In genomic region chrX:10477172-10477985, ce11 we compare ENCODE assay signal across 1 worm cellular context.
TF ChIP-seq lines count a peak whose summit lies in the region.

No protein-coding gene starts in this region.

TF ChIP-seq in whole organism, L4 larva, 104 proteins besides CTCF, POLR2A, EP300 and RAD21 (continued from another document):
- TF ChIP-seq mep-1 (tag; optimal IDR thresholded peaks at IDR 0.05; lab: Kevin White, UChicago) (peak; percentile 29), zip-11 (GFP tag; IDR thresholded peaks at IDR 0.05; lab: Robert Waterston, UW) (no peak), zag-1 (tag; optimal IDR thresholded peaks at IDR 0.05; lab: Kevin White, UChicago) (no peak), attf-4 (tag; optimal IDR thresholded peaks at IDR 0.05; lab: Kevin White, UChicago) (no peak), hlh-11 (tag; optimal IDR thresholded peaks at IDR 0.05; lab: Kevin White, UChicago) (peak; percentile 79), ama-1 (optimal IDR thresholded peaks at IDR 0.05; lab: Kevin White, UChicago) (no peak), set-16 (GFP tag; IDR thresholded peaks at IDR 0.05; lab: Robert Waterston, UW) (no peak), dmd-6 (GFP tag; IDR thresholded peaks at IDR 0.05; lab: Robert Waterston, UW) (peak; percentile 57), lin-13 (GFP tag; optimal IDR thresholded peaks at IDR 0.05; lab: Kevin White, UChicago) (no peak), D1046.2 (GFP tag; IDR thresholded peaks at IDR 0.05; lab: Robert Waterston, UW) (no peak), madf-9 (GFP tag; conservative IDR thresholded peaks at IDR 0.05; lab: Robert Waterston, UW) (no peak), ceh-20 (GFP tag; IDR thresholded peaks at IDR 0.05; lab: Robert Waterston, UW) (no peak), nhr-41 (GFP tag; IDR thresholded peaks at IDR 0.05; lab: Robert Waterston, UW) (no peak), nhr-28 (tag; optimal IDR thresholded peaks at IDR 0.05; lab: Kevin White, UChicago) (peak; percentile 84), skn-1 (tag; optimal IDR thresholded peaks at IDR 0.05; lab: Kevin White, UChicago) (no peak), snpc-4 (tag; optimal IDR thresholded peaks at IDR 0.05; lab: Kevin White, UChicago) (no peak), lin-39 (tag; optimal IDR thresholded peaks at IDR 0.05; lab: Kevin White, UChicago) (no peak), fos-1 (tag; optimal IDR thresholded peaks at IDR 0.05; lab: Kevin White, UChicago) (no peak)
